Fruit fly (Drosophila melanogaster) whole organism, embryonic: ENCODE results near the gene CG32847.

Source experiments
- BEAF-32 ChIP-seq: fragments of 200-800 bp; sonication (Bioruptor generic); optimal IDR thresholded peaks from 3 replicates; lab custom pipeline; 2017; ENCODE audit warnings: missing biosample characterization, missing genetic modification characterization, mild to moderate bottlenecking, moderate library complexity, missing genetic modification reagents
- CG11695 ChIP-seq: fragments of 200-800 bp; sonication (Bioruptor generic); IDR thresholded peaks from 3 replicates; pipeline ENCODE4 v1.3.6; 2022; ENCODE audit warnings: missing biosample characterization, missing genetic modification characterization
- CG12769 ChIP-seq: fragments of 200-800 bp; sonication (Bioruptor generic); optimal IDR thresholded peaks from 2 replicates; lab custom pipeline; 2019; ENCODE audit warnings: missing biosample characterization, mild to moderate bottlenecking, missing genetic modification characterization, moderate library complexity
- CG15011 ChIP-seq: fragments of 200-800 bp; sonication (Bioruptor generic); optimal IDR thresholded peaks from 3 replicates; lab custom pipeline; 2018; ENCODE audit warnings: missing biosample characterization, mild to moderate bottlenecking, missing genetic modification characterization
- CG15514 ChIP-seq: fragments of 200-800 bp; sonication (Bioruptor generic); optimal IDR thresholded peaks from 3 replicates; lab custom pipeline; 2017; ENCODE audit warnings: missing biosample characterization, missing genetic modification characterization, mild to moderate bottlenecking, moderate library complexity, missing genetic modification reagents
- CG3163 ChIP-seq: fragments of 200-800 bp; sonication (Bioruptor generic); optimal IDR thresholded peaks from 3 replicates; lab custom pipeline; 2016; ENCODE audit warnings: missing biosample characterization, missing genetic modification characterization
- CG4282 ChIP-seq: fragments of 200-800 bp; sonication (Bioruptor generic); optimal IDR thresholded peaks from 2 replicates; lab custom pipeline; 2016; ENCODE audit warnings: missing biosample characterization, missing genetic modification characterization
- CG4730 ChIP-seq: fragments of 200-800 bp; sonication (Bioruptor generic); IDR thresholded peaks from 2 replicates; pipeline ENCODE4 v1.3.6; 2022; ENCODE audit warnings: missing biosample characterization, missing genetic modification characterization
- CG6791 ChIP-seq: fragments of 200-800 bp; sonication (Bioruptor generic); IDR thresholded peaks from 3 replicates; pipeline ENCODE4 v1.3.6; 2022; ENCODE audit warnings: missing biosample characterization, missing genetic modification characterization; ENCODE audit not compliant: partially characterized antibody
- CG6813 ChIP-seq: fragments of 200-800 bp; sonication (Bioruptor generic); optimal IDR thresholded peaks from 2 replicates; lab custom pipeline; 2017; ENCODE audit warnings: missing biosample characterization, missing genetic modification characterization, mild to moderate bottlenecking, moderate library complexity, missing genetic modification reagents
- CG7745 ChIP-seq: fragments of 200-800 bp; sonication (Bioruptor generic); optimal IDR thresholded peaks from 2 replicates; lab custom pipeline; 2018; ENCODE audit warnings: missing biosample characterization, mild to moderate bottlenecking, missing genetic modification characterization, moderate library complexity
- CG8944 ChIP-seq: fragments of 200-800 bp; sonication (Bioruptor generic); optimal IDR thresholded peaks from 3 replicates; lab custom pipeline; 2016; ENCODE audit warnings: missing biosample characterization, missing genetic modification characterization
- CG9797 ChIP-seq: fragments of 200-800 bp; sonication (Bioruptor generic); optimal IDR thresholded peaks from 3 replicates; lab custom pipeline; 2018; ENCODE audit warnings: missing biosample characterization, mild to moderate bottlenecking, missing genetic modification characterization
- Chrac-16 ChIP-seq: fragments of 200-800 bp; sonication (Bioruptor generic); optimal IDR thresholded peaks from 3 replicates; lab custom pipeline; 2016; ENCODE audit warnings: missing biosample characterization, missing genetic modification characterization
- Dad ChIP-seq: fragments of 200-800 bp; sonication (Bioruptor generic); optimal IDR thresholded peaks from 3 replicates; lab custom pipeline; 2016; ENCODE audit warnings: missing biosample characterization, missing genetic modification characterization
- Dip3 ChIP-seq: fragments of 200-800 bp; sonication (Bioruptor generic); optimal IDR thresholded peaks from 3 replicates; lab custom pipeline; 2016; ENCODE audit warnings: missing biosample characterization, missing genetic modification characterization
- Dp ChIP-seq: fragments of 200-800 bp; sonication (Bioruptor generic); optimal IDR thresholded peaks from 2 replicates; lab custom pipeline; 2018; ENCODE audit warnings: missing biosample characterization, mild to moderate bottlenecking, missing genetic modification characterization, moderate library complexity
- Eip74EF ChIP-seq, 2 experiments: fragments of 200-800 bp in 1 of 2; fragments of >200 bp in 1 of 2; sonication (Bioruptor generic) in 1 of 2; optimal IDR thresholded peaks; 2 replicates each; lab custom pipeline; 2017 to 2019; ENCODE audit warnings: missing biosample characterization in 2 of 2, missing genetic modification characterization in 2 of 2, mild to moderate bottlenecking in 1 of 2, moderate library complexity in 1 of 2
- Ets97D ChIP-seq: fragments of 200-800 bp; sonication (Bioruptor generic); optimal IDR thresholded peaks from 3 replicates; lab custom pipeline; 2016; ENCODE audit warnings: missing biosample characterization, missing genetic modification characterization
- HLHmδ ChIP-seq: fragments of 200-800 bp; sonication (Bioruptor generic); optimal IDR thresholded peaks from 2 replicates; lab custom pipeline; 2018; ENCODE audit warnings: missing biosample characterization, mild to moderate bottlenecking, missing genetic modification characterization, moderate library complexity
- Hey ChIP-seq: fragments of 200-800 bp; sonication (Bioruptor generic); optimal IDR thresholded peaks from 3 replicates; lab custom pipeline; 2018; ENCODE audit warnings: missing biosample characterization, mild to moderate bottlenecking, missing genetic modification characterization
- Med ChIP-seq: fragments of 200-800 bp; sonication (Bioruptor generic); peaks from one replicate; lab custom pipeline; 2016; ENCODE audit warnings: missing biosample characterization, missing genetic modification characterization, mild to moderate bottlenecking, inconsistent platforms, moderate library complexity
- Meics ChIP-seq: fragments of 200-800 bp; sonication (Bioruptor generic); optimal IDR thresholded peaks from 2 replicates; lab custom pipeline; 2017; ENCODE audit warnings: missing biosample characterization, mild to moderate bottlenecking, missing genetic modification characterization
- Myb ChIP-seq: fragments of 200-800 bp; sonication (Bioruptor generic); optimal IDR thresholded peaks from 2 replicates; lab custom pipeline; 2016; ENCODE audit warnings: missing biosample characterization, missing genetic modification characterization
- Oli ChIP-seq: fragments of 200-800 bp; sonication (Bioruptor generic); optimal IDR thresholded peaks from 2 replicates; lab custom pipeline; 2018; ENCODE audit warnings: missing biosample characterization, mild to moderate bottlenecking, missing genetic modification characterization, moderate library complexity
- Rfx ChIP-seq: fragments of 200-800 bp; sonication (Bioruptor generic); IDR thresholded peaks from 2 replicates; pipeline ENCODE4 v1.3.6; 2022; ENCODE audit warnings: missing biosample characterization, missing genetic modification characterization
- Sin3A ChIP-seq: fragments of >200 bp; optimal IDR thresholded peaks from 2 replicates; lab custom pipeline; 2018
- Sox102F ChIP-seq: fragments of 200-800 bp; sonication (Bioruptor generic); optimal IDR thresholded peaks from 2 replicates; lab custom pipeline; 2018; ENCODE audit warnings: missing biosample characterization, mild to moderate bottlenecking, missing genetic modification characterization, moderate library complexity
- Sry-β ChIP-seq: fragments of 200-800 bp; sonication (Bioruptor generic); optimal IDR thresholded peaks from 2 replicates; lab custom pipeline; 2018; ENCODE audit warnings: missing biosample characterization, mild to moderate bottlenecking, missing genetic modification characterization, moderate library complexity
- ara ChIP-seq: fragments of 200-800 bp; sonication (Bioruptor generic); IDR thresholded peaks from 2 replicates; pipeline ENCODE4 v1.3.6; 2022; ENCODE audit warnings: missing biosample characterization, missing genetic modification characterization
- ato ChIP-seq: fragments of 200-800 bp; sonication (Bioruptor generic); IDR thresholded peaks from 2 replicates; pipeline ENCODE4 v1.3.6; 2022; ENCODE audit warnings: missing biosample characterization, missing genetic modification characterization; ENCODE audit not compliant: partially characterized antibody
- danr ChIP-seq: fragments of 200-800 bp; sonication (Bioruptor generic); IDR thresholded peaks from 2 replicates; pipeline ENCODE4 v1.3.6; 2022; ENCODE audit warnings: missing biosample characterization, missing genetic modification characterization
- dmrt11E ChIP-seq: fragments of 200-800 bp; sonication (Bioruptor generic); optimal IDR thresholded peaks from 3 replicates; lab custom pipeline; 2018; ENCODE audit warnings: missing biosample characterization, mild to moderate bottlenecking, missing genetic modification characterization, moderate library complexity
- dmrt99B ChIP-seq: fragments of 200-800 bp; sonication (Bioruptor generic); optimal IDR thresholded peaks from 2 replicates; lab custom pipeline; 2018; ENCODE audit warnings: missing biosample characterization, mild to moderate bottlenecking, missing genetic modification characterization, moderate library complexity
- dpn ChIP-seq, 2 experiments: fragments of 200-800 bp; sonication (Bioruptor generic); optimal IDR thresholded peaks; 3 replicates each; lab custom pipeline; 2016; ENCODE audit warnings: missing biosample characterization in 2 of 2, missing genetic modification characterization in 2 of 2
- eve ChIP-seq, 2 experiments: fragments of >200 bp; optimal IDR thresholded peaks; 2 replicates each; lab custom pipeline; 2017; ENCODE audit warnings: missing biosample characterization in 2 of 2, missing genetic modification characterization in 2 of 2
- ewg ChIP-seq: fragments of 200-800 bp; sonication (Bioruptor generic); optimal IDR thresholded peaks from 3 replicates; lab custom pipeline; 2017; ENCODE audit warnings: mild to moderate bottlenecking, missing biosample characterization, missing genetic modification reagents, missing genetic modification characterization
- fd3F ChIP-seq: fragments of 200-800 bp; sonication (Bioruptor generic); optimal IDR thresholded peaks from 2 replicates; lab custom pipeline; 2018; ENCODE audit warnings: missing biosample characterization, mild to moderate bottlenecking, missing genetic modification characterization, moderate library complexity
- gt ChIP-seq: fragments of 200-800 bp; sonication (Bioruptor generic); IDR thresholded peaks from 2 replicates; pipeline ENCODE4 v1.3.6; 2022; ENCODE audit warnings: missing biosample characterization, missing genetic modification characterization
- mam ChIP-seq: fragments of 200-800 bp; sonication (Bioruptor generic); optimal IDR thresholded peaks from 3 replicates; lab custom pipeline; 2016; ENCODE audit warnings: missing biosample characterization, missing genetic modification characterization
- mirr ChIP-seq: fragments of 200-800 bp; sonication (Bioruptor generic); optimal IDR thresholded peaks from 3 replicates; lab custom pipeline; 2018; ENCODE audit warnings: missing biosample characterization, mild to moderate bottlenecking, missing genetic modification characterization
- pb ChIP-seq: fragments of 200-800 bp; sonication (Bioruptor generic); optimal IDR thresholded peaks from 3 replicates; lab custom pipeline; 2016; ENCODE audit warnings: missing biosample characterization, missing genetic modification characterization
- pros ChIP-seq: fragments of 200-800 bp; sonication (Bioruptor generic); optimal IDR thresholded peaks from 3 replicates; lab custom pipeline; 2019; ENCODE audit warnings: missing biosample characterization, mild to moderate bottlenecking, missing genetic modification characterization, moderate library complexity
- repo ChIP-seq: fragments of 200-800 bp; sonication (Bioruptor generic); optimal IDR thresholded peaks from 2 replicates; lab custom pipeline; 2016; ENCODE audit warnings: missing biosample characterization, missing genetic modification characterization
- ro ChIP-seq: fragments of 200-800 bp; sonication (Bioruptor generic); IDR thresholded peaks from 2 replicates; pipeline ENCODE4 v1.3.6; 2022; ENCODE audit warnings: missing biosample characterization, missing genetic modification characterization
- stwl ChIP-seq: fragments of 200-800 bp; sonication (Bioruptor generic); optimal IDR thresholded peaks from 3 replicates; lab custom pipeline; 2018; ENCODE audit warnings: missing biosample characterization, mild to moderate bottlenecking, missing genetic modification characterization, moderate library complexity
- sug ChIP-seq: fragments of 200-800 bp; optimal IDR thresholded peaks from 2 replicates; lab custom pipeline; 2019; ENCODE audit warnings: missing biosample characterization, mild to moderate bottlenecking, missing genetic modification characterization, moderate library complexity
- zfh2 ChIP-seq: fragments of 200-800 bp; sonication (Bioruptor generic); optimal IDR thresholded peaks from 2 replicates; lab custom pipeline; 2016; ENCODE audit warnings: missing biosample characterization, missing genetic modification characterization

CG32847 gene

DNA sequence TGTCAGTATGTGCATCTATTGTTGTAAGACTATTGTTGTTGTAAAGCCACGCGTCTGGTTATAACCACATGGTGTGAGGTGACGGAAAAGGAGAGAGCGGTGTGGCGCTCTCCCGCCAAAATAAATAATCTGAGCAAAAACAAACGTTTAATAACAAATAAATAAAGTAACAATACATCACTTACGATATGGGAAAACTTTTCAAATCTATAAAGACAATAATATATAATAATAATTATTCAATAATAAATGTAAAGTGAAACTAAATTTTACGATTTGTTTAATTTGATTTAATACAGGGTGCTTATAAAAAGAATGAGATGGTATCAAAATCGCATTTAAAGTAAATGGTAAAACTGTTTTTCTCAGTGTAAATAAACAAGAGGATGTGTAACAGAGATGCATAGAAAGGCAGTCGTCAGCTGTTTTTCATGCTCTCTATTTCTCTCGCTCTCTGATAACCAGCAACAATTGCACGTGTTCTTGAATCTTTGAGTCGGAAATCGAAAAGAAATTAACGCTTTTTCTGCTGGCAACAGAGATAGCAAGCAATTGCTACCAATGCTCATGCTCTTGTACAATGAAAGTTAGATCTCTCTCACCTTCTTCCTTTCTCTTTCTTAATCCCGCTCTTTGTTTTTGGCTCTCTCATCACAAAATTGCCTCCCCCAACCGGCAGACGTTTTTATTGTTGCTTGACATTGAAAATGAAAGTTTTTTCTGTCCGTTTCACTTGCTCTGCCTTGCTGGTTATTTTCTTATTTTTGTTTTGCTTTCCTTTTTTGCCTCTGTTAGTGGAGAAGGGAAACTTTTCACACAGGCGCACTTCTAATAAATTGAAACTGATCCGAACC, 22.5 kb upstream of the CG32847 start:
- peak; percentile 69 for TF ChIP-seq CG15011
- peak; percentile 84 for TF ChIP-seq dmrt11E (tag; lab: Kevin White, UChicago)
- TF ChIP-seq Dip3 (GFP tag; lab: Kevin White, UChicago), result no peak
- peak; percentile 62 for TF ChIP-seq ro (GFP tag; lab: Robert Waterston, UW)
- no peak for TF ChIP-seq Sin3A
- TF ChIP-seq ato, result no peak
- TF ChIP-seq CG7745 (tag; lab: Kevin White, UChicago), result no peak
- peak; percentile 54 for TF ChIP-seq fd3F (GFP tag; lab: Kevin White, UChicago)
- TF ChIP-seq Meics (GFP tag; lab: Kevin White, UChicago), result peak; percentile 92
- peak; percentile 69 for TF ChIP-seq ara (GFP tag; lab: Robert Waterston, UW)
- TF ChIP-seq eve (GFP tag; optimal IDR thresholded peaks at IDR 0.05; lab: Kevin White, UChicago), result no peak
- no peak for TF ChIP-seq zfh2 (GFP tag; lab: Kevin White, UChicago)
- TF ChIP-seq Dp (GFP tag; lab: Kevin White, UChicago), result no peak
- peak; percentile 41 for TF ChIP-seq Sry-β (GFP tag; lab: Kevin White, UChicago)
- no peak for TF ChIP-seq CG8944 (GFP tag; lab: Kevin White, UChicago)
- peak; percentile 39; the same call in 1 of the 2 replicates for TF ChIP-seq gt (GFP tag; lab: Robert Waterston, UW)
- no peak for TF ChIP-seq CG6791 (GFP tag; lab: Robert Waterston, UW)
- no peak for TF ChIP-seq BEAF-32
- peak; percentile 27 for TF ChIP-seq repo (GFP tag; lab: Kevin White, UChicago)
- TF ChIP-seq Sox102F, result peak; percentile 85
- no peak for TF ChIP-seq CG9797 (GFP tag; lab: Kevin White, UChicago)
- TF ChIP-seq CG3163 (GFP tag; lab: Kevin White, UChicago), result peak; percentile 28
- TF ChIP-seq pros (GFP tag; lab: Kevin White, UChicago), result peak; percentile 62
- peak; percentile 55 for TF ChIP-seq Med (GFP tag; lab: Kevin White, UChicago)
- TF ChIP-seq CG12769, result no peak
- peak; percentile 48 for TF ChIP-seq sug (tag; lab: Kevin White, UChicago)
- TF ChIP-seq Rfx (GFP tag; lab: Robert Waterston, UW), result peak; percentile 81
- no peak; the same call in 1 of the 2 replicates for TF ChIP-seq danr (GFP tag; lab: Robert Waterston, UW)
- no peak for TF ChIP-seq CG4282
- peak; percentile 39 for TF ChIP-seq mirr (GFP tag; lab: Kevin White, UChicago)
- no peak for TF ChIP-seq Ets97D (GFP tag; lab: Kevin White, UChicago)
- TF ChIP-seq Chrac-16 (GFP tag; lab: Kevin White, UChicago), result peak; percentile 47
- TF ChIP-seq stwl, result peak; percentile 17
- TF ChIP-seq CG4730 (GFP tag; lab: Robert Waterston, UW), result peak; percentile 66
- peak; percentile 52 for TF ChIP-seq pb (GFP tag; lab: Kevin White, UChicago)
- TF ChIP-seq CG11695 (GFP tag; lab: Robert Waterston, UW), result peak; percentile 93
- peak; percentile 94 for TF ChIP-seq CG6813 (GFP tag; lab: Kevin White, UChicago)
- no peak for TF ChIP-seq Dad (GFP tag; lab: Kevin White, UChicago)
- TF ChIP-seq mam (GFP tag; lab: Kevin White, UChicago), result no peak
- TF ChIP-seq Eip74EF (GFP tag; optimal IDR thresholded peaks at IDR 0.05; lab: Kevin White, UChicago), result peak in 1 of 2 experiments; percentile 90
- no peak for TF ChIP-seq Myb (GFP tag; lab: Kevin White, UChicago)
- TF ChIP-seq Hey (tag; lab: Kevin White, UChicago), result peak; percentile 7
- TF ChIP-seq ewg, result peak; percentile 55
- TF ChIP-seq dpn (GFP tag; optimal IDR thresholded peaks at IDR 0.05; lab: Kevin White, UChicago), result peak in 1 of 2 experiments; percentile 75
- peak; percentile 82 for TF ChIP-seq CG15514 (GFP tag; lab: Kevin White, UChicago)
- TF ChIP-seq Oli (tag; lab: Kevin White, UChicago), result peak; percentile 80
- TF ChIP-seq HLHmδ, result no peak
- TF ChIP-seq dmrt99B (tag; lab: Kevin White, UChicago), result peak; percentile 89
